Fruit fly (Drosophila melanogaster) whole organism, embryonic: ENCODE measurements around the gene SrpRbeta.

Experiments used
- Adf1 ChIP-seq: fragments of 200-800 bp; sonication (Bioruptor generic); IDR thresholded peaks from 2 replicates; pipeline ENCODE4 v1.3.6; 2022; ENCODE audit warnings: missing biosample characterization, missing genetic modification characterization
- Atf6 ChIP-seq: fragments of 200-800 bp; sonication (Bioruptor generic); IDR thresholded peaks from 2 replicates; pipeline ENCODE4 v1.3.6; 2022; ENCODE audit warnings: missing biosample characterization, missing genetic modification characterization
- B-H2 ChIP-seq: fragments of 200-800 bp; sonication (Bioruptor generic); optimal IDR thresholded peaks from 2 replicates; lab custom pipeline; 2018; ENCODE audit warnings: missing biosample characterization, mild to moderate bottlenecking, missing genetic modification characterization
- Blimp-1 ChIP-seq: fragments of 200-800 bp; sonication (Bioruptor generic); optimal IDR thresholded peaks from 3 replicates; lab custom pipeline; 2018; ENCODE audit warnings: missing biosample characterization, missing genetic modification characterization, mild to moderate bottlenecking, moderate library complexity, missing genetic modification reagents
- CG10366 ChIP-seq: fragments of 200-800 bp; sonication (Bioruptor generic); IDR thresholded peaks from 2 replicates; pipeline ENCODE4 v1.3.6; 2022; ENCODE audit warnings: missing biosample characterization, missing genetic modification characterization
- CG11093 ChIP-seq: fragments of 200-800 bp; sonication (Bioruptor generic); IDR thresholded peaks from 3 replicates; pipeline ENCODE4 v1.3.6; 2022; ENCODE audit warnings: missing biosample characterization, missing genetic modification characterization
- CG11247 ChIP-seq: fragments of 200-800 bp; sonication (Bioruptor generic); IDR thresholded peaks from 2 replicates; pipeline ENCODE4 v1.3.6; 2022; ENCODE audit warnings: missing biosample characterization, missing genetic modification characterization
- CG11504 ChIP-seq: fragments of 200-800 bp; sonication (Bioruptor generic); optimal IDR thresholded peaks from 3 replicates; lab custom pipeline; 2019; ENCODE audit warnings: missing biosample characterization, mild to moderate bottlenecking, missing genetic modification characterization, moderate library complexity
- CG12236 ChIP-seq: fragments of 200-800 bp; sonication (Bioruptor generic); optimal IDR thresholded peaks from 2 replicates; lab custom pipeline; 2016; ENCODE audit warnings: missing biosample characterization, missing genetic modification characterization
- CG12659 ChIP-seq: fragments of 200-800 bp; sonication (Bioruptor generic); optimal IDR thresholded peaks from 3 replicates; lab custom pipeline; 2017; ENCODE audit warnings: mild to moderate bottlenecking, missing biosample characterization, missing genetic modification reagents, missing genetic modification characterization
- CG1602 ChIP-seq: fragments of 200-800 bp; sonication (Bioruptor generic); optimal IDR thresholded peaks from 3 replicates; lab custom pipeline; 2016; ENCODE audit warnings: missing biosample characterization, missing genetic modification characterization
- CG1647 ChIP-seq: fragments of 200-800 bp; sonication (Bioruptor generic); optimal IDR thresholded peaks from 3 replicates; lab custom pipeline; 2016; ENCODE audit warnings: missing biosample characterization, missing genetic modification characterization
- CG17361 ChIP-seq: fragments of 200-800 bp; sonication (Bioruptor generic); IDR thresholded peaks from 3 replicates; pipeline ENCODE4 v1.3.6; 2022; ENCODE audit warnings: missing biosample characterization, missing genetic modification characterization
- CG18764 ChIP-seq: fragments of 200-800 bp; sonication (Bioruptor generic); optimal IDR thresholded peaks from 3 replicates; lab custom pipeline; 2016; ENCODE audit warnings: missing biosample characterization, missing genetic modification characterization
- CG2712 ChIP-seq: fragments of 200-800 bp; optimal IDR thresholded peaks from 3 replicates; lab custom pipeline; 2019; ENCODE audit warnings: missing biosample characterization, mild to moderate bottlenecking, missing genetic modification characterization, moderate library complexity
- CG32767 ChIP-seq: fragments of 200-800 bp; sonication (Bioruptor generic); IDR thresholded peaks from 2 replicates; pipeline ENCODE4 v1.3.6; 2022; ENCODE audit warnings: missing biosample characterization, missing genetic modification characterization
- CG3995 ChIP-seq: fragments of 200-800 bp; sonication (Bioruptor generic); optimal IDR thresholded peaks from 3 replicates; lab custom pipeline; 2016; ENCODE audit warnings: missing biosample characterization, missing genetic modification characterization
- CG4282 ChIP-seq: fragments of 200-800 bp; sonication (Bioruptor generic); optimal IDR thresholded peaks from 2 replicates; lab custom pipeline; 2016; ENCODE audit warnings: missing biosample characterization, missing genetic modification characterization
- CG4404 ChIP-seq: fragments of 200-800 bp; sonication (Bioruptor generic); IDR thresholded peaks from 2 replicates; pipeline ENCODE4 v1.3.6; 2022; ENCODE audit warnings: missing biosample characterization, missing genetic modification characterization
- CG4617 ChIP-seq: fragments of 200-800 bp; sonication (Bioruptor generic); optimal IDR thresholded peaks from 3 replicates; lab custom pipeline; 2016; ENCODE audit warnings: missing biosample characterization, missing genetic modification characterization, borderline replicate concordance
- CG5245 ChIP-seq: fragments of 200-800 bp; sonication (Bioruptor generic); optimal IDR thresholded peaks from 3 replicates; lab custom pipeline; 2016; ENCODE audit warnings: missing biosample characterization, missing genetic modification characterization
- CG6654 ChIP-seq: fragments of 200-800 bp; sonication (Bioruptor generic); optimal IDR thresholded peaks from 2 replicates; lab custom pipeline; 2017; ENCODE audit warnings: missing biosample characterization, mild to moderate bottlenecking, missing genetic modification characterization
- CG8089 ChIP-seq: fragments of 200-800 bp; sonication (Bioruptor generic); optimal IDR thresholded peaks from 3 replicates; lab custom pipeline; 2016; ENCODE audit warnings: missing biosample characterization, missing genetic modification characterization
- CG8359 ChIP-seq: fragments of 200-800 bp; sonication (Bioruptor generic); optimal IDR thresholded peaks from 2 replicates; lab custom pipeline; 2017; ENCODE audit warnings: missing biosample characterization, mild to moderate bottlenecking, missing genetic modification characterization, borderline replicate concordance
- CG9932 ChIP-seq: fragments of 200-800 bp; sonication (Bioruptor generic); IDR thresholded peaks from 2 replicates; pipeline ENCODE4 v1.3.6; 2022; ENCODE audit warnings: missing biosample characterization, missing genetic modification characterization
- Dfd ChIP-seq, 2 experiments: fragments of >200 bp; optimal IDR thresholded peaks; 2 replicates each; lab custom pipeline; 2017; ENCODE audit warnings: missing biosample characterization in 2 of 2, missing genetic modification characterization in 2 of 2
- Drgx ChIP-seq: fragments of 200-800 bp; sonication (Bioruptor generic); IDR thresholded peaks from 2 replicates; pipeline ENCODE4 v1.3.6; 2022; ENCODE audit warnings: missing biosample characterization, missing genetic modification characterization
- Ets97D ChIP-seq: fragments of 200-800 bp; sonication (Bioruptor generic); optimal IDR thresholded peaks from 3 replicates; lab custom pipeline; 2016; ENCODE audit warnings: missing biosample characterization, missing genetic modification characterization
- HmgD ChIP-seq: fragments of 200-800 bp; sonication (Bioruptor generic); optimal IDR thresholded peaks from 3 replicates; lab custom pipeline; 2016; ENCODE audit warnings: missing biosample characterization, missing genetic modification characterization
- Mes4 ChIP-seq: fragments of 200-800 bp; sonication (Bioruptor generic); optimal IDR thresholded peaks from 2 replicates; lab custom pipeline; 2016; ENCODE audit warnings: missing biosample characterization, missing genetic modification characterization
- Nf-YA ChIP-seq: fragments of 200-800 bp; sonication (Bioruptor generic); IDR thresholded peaks from 2 replicates; pipeline ENCODE4 v1.3.6; 2022; ENCODE audit warnings: missing biosample characterization, missing genetic modification characterization
- Vsx1 ChIP-seq: fragments of 200-800 bp; sonication (Bioruptor generic); optimal IDR thresholded peaks from 2 replicates; lab custom pipeline; 2017; ENCODE audit warnings: missing biosample characterization, mild to moderate bottlenecking, missing genetic modification characterization, missing genetic modification reagents
- ara ChIP-seq: fragments of 200-800 bp; sonication (Bioruptor generic); IDR thresholded peaks from 2 replicates; pipeline ENCODE4 v1.3.6; 2022; ENCODE audit warnings: missing biosample characterization, missing genetic modification characterization
- bcd ChIP-seq: fragments of 200-800 bp; sonication (Bioruptor generic); optimal IDR thresholded peaks from 2 replicates; lab custom pipeline; 2017; ENCODE audit warnings: missing biosample characterization, mild to moderate bottlenecking, missing genetic modification characterization
- chinmo ChIP-seq: fragments of 200-800 bp; sonication (Bioruptor generic); IDR thresholded peaks from 4 replicates; pipeline ENCODE4 v1.3.6; 2022; ENCODE audit warnings: missing biosample characterization, missing genetic modification characterization; ENCODE audit not compliant: partially characterized antibody
- dan ChIP-seq: fragments of 200-800 bp; sonication (Bioruptor generic); IDR thresholded peaks from 2 replicates; pipeline ENCODE4 v1.3.6; 2022; ENCODE audit warnings: missing biosample characterization, missing genetic modification characterization
- ham ChIP-seq: fragments of 200-800 bp; sonication (Bioruptor generic); IDR thresholded peaks from 2 replicates; pipeline ENCODE4 v1.3.6; 2022; ENCODE audit warnings: missing biosample characterization, missing genetic modification characterization
- inv ChIP-seq: fragments of 200-800 bp; sonication (Bioruptor generic); IDR thresholded peaks from 2 replicates; pipeline ENCODE4 v1.3.6; 2022; ENCODE audit warnings: missing biosample characterization, missing genetic modification characterization; ENCODE audit not compliant: partially characterized antibody
- klu ChIP-seq: fragments of 200-800 bp; sonication (Bioruptor generic); IDR thresholded peaks from 2 replicates; pipeline ENCODE4 v1.3.6; 2022; ENCODE audit warnings: missing biosample characterization, missing genetic modification characterization
- lmd ChIP-seq: fragments of 200-800 bp; sonication (Bioruptor generic); IDR thresholded peaks from 2 replicates; pipeline ENCODE4 v1.3.6; 2022; ENCODE audit warnings: missing biosample characterization, missing genetic modification characterization
- luna ChIP-seq: fragments of 200-800 bp; sonication (Bioruptor generic); optimal IDR thresholded peaks from 2 replicates; lab custom pipeline; 2016; ENCODE audit warnings: missing biosample characterization, missing genetic modification characterization
- pan ChIP-seq, 4 experiments: fragments of >200 bp in 3 of 4; fragments of 200-800 bp in 1 of 4; sonication (Bioruptor generic) in 1 of 4; optimal IDR thresholded peaks in 3 of 4; IDR thresholded peaks in 1 of 4; 2 replicates each; pipeline versions ENCODE4 v1.3.6 to Lab custom; 2017 to 2022; ENCODE audit warnings: missing biosample characterization in 2 of 4, missing genetic modification characterization in 2 of 4, mixed read lengths in 1 of 4
- pb ChIP-seq: fragments of 200-800 bp; sonication (Bioruptor generic); optimal IDR thresholded peaks from 3 replicates; lab custom pipeline; 2016; ENCODE audit warnings: missing biosample characterization, missing genetic modification characterization
- rib ChIP-seq: fragments of 200-800 bp; sonication (Bioruptor generic); IDR thresholded peaks from 2 replicates; pipeline ENCODE4 v1.3.6; 2022; ENCODE audit warnings: missing biosample characterization, missing genetic modification characterization
- scrt ChIP-seq: fragments of 200-800 bp; sonication (Bioruptor generic); optimal IDR thresholded peaks from 2 replicates; lab custom pipeline; 2018; ENCODE audit warnings: missing biosample characterization, mild to moderate bottlenecking, missing genetic modification characterization, moderate library complexity
- so ChIP-seq: fragments of 200-800 bp; sonication (Bioruptor generic); IDR thresholded peaks from 3 replicates; pipeline ENCODE4 v1.3.6; 2022; ENCODE audit warnings: missing biosample characterization, missing genetic modification characterization
- ssp ChIP-seq: fragments of 200-800 bp; sonication (Bioruptor generic); IDR thresholded peaks from 2 replicates; pipeline ENCODE4 v1.3.6; 2022; ENCODE audit warnings: missing biosample characterization, missing genetic modification characterization
- unpg ChIP-seq: fragments of 200-800 bp; sonication (Bioruptor generic); optimal IDR thresholded peaks from 3 replicates; lab custom pipeline; 2018; ENCODE audit warnings: missing biosample characterization, mild to moderate bottlenecking, missing genetic modification characterization, moderate library complexity
- vnd ChIP-seq: fragments of 200-800 bp; sonication (Bioruptor generic); IDR thresholded peaks from 3 replicates; pipeline ENCODE4 v1.3.6; 2022; ENCODE audit warnings: missing biosample characterization, missing genetic modification characterization; ENCODE audit not compliant: partially characterized antibody
- z ChIP-seq: fragments of 200-800 bp; sonication (Bioruptor generic); IDR thresholded peaks from 3 replicates; pipeline ENCODE4 v1.3.6; 2022; ENCODE audit warnings: missing biosample characterization, missing genetic modification characterization
- zf30C ChIP-seq: fragments of 200-800 bp; sonication (Bioruptor generic); optimal IDR thresholded peaks from 3 replicates; lab custom pipeline; 2018; ENCODE audit warnings: missing biosample characterization, mild to moderate bottlenecking, missing genetic modification characterization

The SrpRbeta gene

dm6 chr3L:8751262-8751661 is 31.2 kb upstream of the SrpRbeta start (continued):
- TF ChIP-seq Mes4 (GFP tag; lab: Kevin White, UChicago) (no peak), CG1602 (GFP tag; lab: Kevin White, UChicago) (peak; percentile 5), scrt (GFP tag; lab: Kevin White, UChicago) (peak; percentile 25), CG4617 (no peak), CG17361 (GFP tag; lab: Robert Waterston, UW) (0 out of 3 replicates have a peak, but pooled peaks have one; percentile 35), luna (GFP tag; lab: Kevin White, UChicago) (no peak), Nf-YA (GFP tag; lab: Robert Waterston, UW) (peak; percentile 40; the same call in 1 of the 2 replicates), CG2712 (tag; lab: Kevin White, UChicago) (peak; percentile 56), inv (no peak), klu (GFP tag; lab: Robert Waterston, UW) (no peak), CG11093 (GFP tag; lab: Robert Waterston, UW) (peak; percentile 67; the same call in 2 of the 3 replicates), ham (no peak), Ets97D (GFP tag; lab: Kevin White, UChicago) (no peak), CG10366 (GFP tag; lab: Robert Waterston, UW) (peak; percentile 67), dan (GFP tag; lab: Robert Waterston, UW) (no peak), CG12236 (GFP tag; lab: Kevin White, UChicago) (no peak), CG1647 (GFP tag; lab: Kevin White, UChicago) (no peak), CG8089 (GFP tag; lab: Kevin White, UChicago) (no peak), zf30C (GFP tag; lab: Kevin White, UChicago) (no peak), vnd (GFP tag; lab: Robert Waterston, UW) (no peak), CG11247 (no peak), pan (optimal IDR thresholded peaks at IDR 0.05; lab: Kevin White, UChicago) (no peak), pan (GFP tag; optimal IDR thresholded peaks at IDR 0.05 in 1 of 2, IDR thresholded peaks at IDR 0.05 in 1 of 2) (peak in 1 of 2 experiments; percentile 72), pb (GFP tag; lab: Kevin White, UChicago) (peak; percentile 24), CG32767 (0 out of 2 replicates have a peak, but pooled peaks have one; percentile 19), HmgD (no peak), CG8359 (GFP tag; lab: Kevin White, UChicago) (peak; percentile 14), rib (GFP tag; lab: Robert Waterston, UW) (no peak), chinmo (GFP tag; lab: Robert Waterston, UW) (no peak), B-H2 (GFP tag; lab: Kevin White, UChicago) (no peak), CG12659 (GFP tag; lab: Kevin White, UChicago) (peak; percentile 41), unpg (GFP tag; lab: Kevin White, UChicago) (peak; percentile 62), CG5245 (peak; percentile 24), Drgx (GFP tag; lab: Robert Waterston, UW) (peak; percentile 71), CG9932 (GFP tag; lab: Robert Waterston, UW) (no peak), so (GFP tag; lab: Robert Waterston, UW) (peak; percentile 59; the same call in 2 of the 3 replicates), CG11504 (tag; lab: Kevin White, UChicago) (peak; percentile 73), Blimp-1 (GFP tag; lab: Kevin White, UChicago) (peak; percentile 71), CG18764 (GFP tag; lab: Kevin White, UChicago) (no peak), Atf6 (GFP tag; lab: Robert Waterston, UW) (peak; percentile 22; the same call in 1 of the 2 replicates), ssp (peak; percentile 44), lmd (GFP tag; lab: Robert Waterston, UW) (peak; percentile 55; the same call in 1 of the 2 replicates), Dfd (GFP tag; optimal IDR thresholded peaks at IDR 0.05; lab: Kevin White, UChicago) (no peak), Vsx1 (GFP tag; lab: Kevin White, UChicago) (no peak), CG4404 (GFP tag; lab: Robert Waterston, UW) (no peak), bcd (GFP tag; lab: Kevin White, UChicago) (peak; percentile 26), z (GFP tag; lab: Robert Waterston, UW) (no peak), CG3995 (GFP tag; lab: Kevin White, UChicago) (no peak), Adf1 (GFP tag; lab: Robert Waterston, UW) (no peak), CG6654 (GFP tag; lab: Kevin White, UChicago) (peak; percentile 20), ara (GFP tag; lab: Robert Waterston, UW) (peak; percentile 37; the same call in 1 of the 2 replicates), CG4282 (GFP tag; lab: Kevin White, UChicago) (no peak)
